Worm (Caenorhabditis elegans): ENCODE data around the gene dnj-23.

DNA sequence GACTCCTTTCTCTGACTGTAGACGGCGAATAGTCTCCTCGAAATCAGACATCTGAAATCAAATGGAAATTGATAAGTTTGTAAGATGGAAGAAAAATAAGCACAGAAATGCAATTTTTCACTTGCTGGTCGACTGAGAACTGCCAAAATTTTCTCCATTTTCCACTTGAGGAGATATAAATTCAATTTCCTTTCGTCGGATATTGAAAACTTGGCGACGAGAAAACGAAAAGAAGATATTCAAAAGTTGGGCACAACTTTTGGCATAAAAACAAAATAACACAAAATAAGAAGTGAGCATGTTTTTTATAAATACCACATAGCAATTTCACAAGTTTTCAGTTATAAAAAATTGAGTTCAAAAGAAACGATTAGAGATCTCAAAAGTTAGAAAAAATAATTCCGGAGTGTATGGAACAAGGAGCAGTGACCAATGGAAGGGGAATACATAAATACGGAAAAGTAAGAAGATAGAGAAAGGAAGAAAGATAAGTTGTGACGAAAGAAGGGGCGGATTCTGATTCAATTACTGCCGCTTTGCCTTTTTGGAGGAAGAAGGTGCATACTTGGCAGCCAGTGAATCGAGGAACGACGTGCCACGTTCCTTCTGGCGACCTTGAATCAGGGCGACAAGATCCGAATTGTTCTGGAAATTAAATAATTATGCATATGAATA is 1.2 kb downstream of the dnj-23 start, which contains the start of gene dyrb-1:
- TF ChIP-seq F13H6.1 (tag; optimal IDR thresholded peaks at IDR 0.05): no peak
- no peak for TF ChIP-seq nhr-23 (tag; optimal IDR thresholded peaks at IDR 0.05)
- no peak for TF ChIP-seq unc-62 (GFP tag; optimal IDR thresholded peaks at IDR 0.05)
- TF ChIP-seq ZK546.5 (tag; optimal IDR thresholded peaks at IDR 0.05): no peak
